Worm (Caenorhabditis elegans) whole organism, young adult: Measurements from ENCODE around the gene adt-2.

Source experiments
- F22D6.2 ChIP-seq: sonication (generic microtip); optimal IDR thresholded peaks from 2 replicates; lab custom pipeline; 2016; ENCODE audit warnings: mild to moderate bottlenecking, missing genetic modification characterization, missing compliant biosample characterization
- F57C9.4 ChIP-seq: sonication (generic microtip); optimal IDR thresholded peaks from 2 replicates; lab custom pipeline; 2017; ENCODE audit warnings: mild to moderate bottlenecking, missing genetic modification characterization, missing compliant biosample characterization
- Y56A3A.18 ChIP-seq: fragments of 200-800 bp; sonication (Bioruptor generic); IDR thresholded peaks from 2 replicates; pipeline ENCODE4 v1.3.6; 2022; ENCODE audit warnings: missing genetic modification reagents, missing genetic modification characterization, missing compliant biosample characterization
- Y95B8A.8 ChIP-seq: fragments of 200-800 bp; sonication (Bioruptor generic); IDR thresholded peaks from 2 replicates; pipeline ENCODE4 v1.3.6; 2022; ENCODE audit warnings: missing genetic modification reagents, missing genetic modification characterization, missing compliant biosample characterization
- aptf-3 ChIP-seq: fragments of 200-800 bp; sonication (Bioruptor generic); IDR thresholded peaks from 2 replicates; pipeline ENCODE4 v1.3.6; 2022; ENCODE audit warnings: missing genetic modification characterization, missing compliant biosample characterization
- athp-1 ChIP-seq: sonication (generic microtip); optimal IDR thresholded peaks from 2 replicates; lab custom pipeline; 2017; ENCODE audit warnings: mild to moderate bottlenecking, missing genetic modification characterization, missing compliant biosample characterization
- attf-3 ChIP-seq: fragments of 200-800 bp; sonication (Bioruptor generic); conservative IDR thresholded peaks from 2 replicates; pipeline ENCODE4 v1.3.6; 2022; ENCODE audit warnings: missing genetic modification reagents, missing genetic modification characterization, missing compliant biosample characterization
- attf-5 ChIP-seq: fragments of 200-800 bp; sonication (Bioruptor generic); optimal IDR thresholded peaks from 2 replicates; lab custom pipeline; 2018; ENCODE audit warnings: mild to moderate bottlenecking, missing genetic modification characterization, missing compliant biosample characterization
- bed-2 ChIP-seq: fragments of 200-800 bp; sonication (Bioruptor generic); IDR thresholded peaks from 2 replicates; pipeline ENCODE4 v1.3.6; 2022; ENCODE audit warnings: missing genetic modification reagents, missing genetic modification characterization, missing compliant biosample characterization
- ceh-27 ChIP-seq: fragments of 200-800 bp; sonication (Bioruptor generic); optimal IDR thresholded peaks from 2 replicates; lab custom pipeline; 2018; ENCODE audit warnings: mild to moderate bottlenecking, missing genetic modification characterization, moderate library complexity, missing compliant biosample characterization
- dpl-1 ChIP-seq: fragments of 150-350 bp; optimal IDR thresholded peaks from 2 replicates; lab custom pipeline; 2014; ENCODE audit warnings: missing biosample characterization, missing genetic modification reagents, missing genetic modification characterization
- egl-18 ChIP-seq: fragments of 200-800 bp; sonication (Bioruptor generic); IDR thresholded peaks from 2 replicates; pipeline ENCODE4 v1.3.6; 2022; ENCODE audit warnings: missing genetic modification reagents, missing genetic modification characterization, missing compliant biosample characterization
- egl-44 ChIP-seq: fragments of 200-800 bp; sonication (Bioruptor generic); IDR thresholded peaks from 2 replicates; pipeline ENCODE4 v1.3.6; 2022; ENCODE audit warnings: missing genetic modification reagents, missing genetic modification characterization, missing compliant biosample characterization
- egrh-3 ChIP-seq: fragments of 200-800 bp; sonication (Bioruptor generic); IDR thresholded peaks from 2 replicates; pipeline ENCODE4 v1.3.6; 2022; ENCODE audit warnings: missing genetic modification reagents, missing genetic modification characterization, missing compliant biosample characterization
- him-1 ChIP-seq: sonication (generic microtip); optimal IDR thresholded peaks from 2 replicates; lab custom pipeline; 2016; ENCODE audit warnings: missing genotype, missing genetic modification reagents, missing genetic modification characterization, missing compliant biosample characterization
- hlh-26 ChIP-seq: fragments of 200-800 bp; sonication (Bioruptor generic); conservative IDR thresholded peaks from 2 replicates; pipeline ENCODE4 v1.3.6; 2022; ENCODE audit warnings: missing genetic modification reagents, missing genetic modification characterization, missing compliant biosample characterization
- let-607 ChIP-seq, 2 experiments: fragments of 200-800 bp in 1 of 2; sonication (Bioruptor generic) in 1 of 2; sonication (generic microtip) in 1 of 2; optimal IDR thresholded peaks; 2 replicates each; lab custom pipeline; 2016 to 2018; ENCODE audit warnings: mild to moderate bottlenecking in 2 of 2, missing compliant biosample characterization in 2 of 2, missing genetic modification characterization in 2 of 2, moderate library complexity in 2 of 2, missing genotype in 1 of 2
- lin-26 ChIP-seq: fragments of 200-800 bp; sonication (Bioruptor generic); IDR thresholded peaks from 2 replicates; pipeline ENCODE4 v1.3.6; 2022; ENCODE audit warnings: missing genetic modification reagents, missing genetic modification characterization, missing compliant biosample characterization
- lin-40 ChIP-seq: sonication (generic microtip); optimal IDR thresholded peaks from 2 replicates; lab custom pipeline; 2016; ENCODE audit warnings: missing genetic modification characterization, mild to moderate bottlenecking, missing compliant biosample characterization, missing genotype, missing genetic modification reagents
- madf-10 ChIP-seq: sonication (generic microtip); optimal IDR thresholded peaks from 2 replicates; lab custom pipeline; 2016; ENCODE audit warnings: mild to moderate bottlenecking, missing genetic modification characterization, missing compliant biosample characterization
- mel-28 ChIP-seq: sonication (generic microtip); optimal IDR thresholded peaks from 2 replicates; lab custom pipeline; 2016; ENCODE audit warnings: borderline replicate concordance, mild to moderate bottlenecking, missing genetic modification characterization, missing compliant biosample characterization
- mxl-1 ChIP-seq: sonication (generic microtip); optimal IDR thresholded peaks from 2 replicates; lab custom pipeline; 2016; ENCODE audit warnings: missing genetic modification characterization, missing compliant biosample characterization
- nhr-80 ChIP-seq: sonication (generic microtip); optimal IDR thresholded peaks from 2 replicates; lab custom pipeline; 2016; ENCODE audit warnings: missing genetic modification characterization, missing compliant biosample characterization
- rec-8 ChIP-seq, 2 experiments: sonication (generic microtip); optimal IDR thresholded peaks; 2 replicates each; lab custom pipeline; 2016; ENCODE audit warnings: mild to moderate bottlenecking in 2 of 2, missing genetic modification characterization in 2 of 2, missing genetic modification reagents in 2 of 2, missing genotype in 2 of 2, missing biosample characterization in 1 of 2, missing compliant biosample characterization in 1 of 2, moderate library complexity in 1 of 2
- sdz-38 ChIP-seq: sonication (generic microtip); optimal IDR thresholded peaks from 2 replicates; lab custom pipeline; 2016; ENCODE audit warnings: missing genotype, missing genetic modification characterization, missing compliant biosample characterization
- zfh-2 ChIP-seq: fragments of 200-800 bp; sonication (Bioruptor generic); conservative IDR thresholded peaks from 2 replicates; pipeline ENCODE4 v1.3.6; 2022; ENCODE audit warnings: missing genetic modification reagents, missing genetic modification characterization, missing compliant biosample characterization
- zim-3 ChIP-seq: sonication (generic microtip); optimal IDR thresholded peaks from 2 replicates; lab custom pipeline; 2017; ENCODE audit warnings: mild to moderate bottlenecking, missing genetic modification characterization, moderate library complexity, missing compliant biosample characterization
- ztf-26 ChIP-seq: sonication (generic microtip); optimal IDR thresholded peaks from 2 replicates; lab custom pipeline; 2017; ENCODE audit warnings: missing genetic modification characterization, missing compliant biosample characterization
- ztf-28 ChIP-seq: fragments of 200-800 bp; sonication (Bioruptor generic); IDR thresholded peaks from 2 replicates; pipeline ENCODE4 v1.3.6; 2022; ENCODE audit warnings: missing genetic modification reagents, missing genetic modification characterization, missing compliant biosample characterization

Gene adt-2

DNA sequence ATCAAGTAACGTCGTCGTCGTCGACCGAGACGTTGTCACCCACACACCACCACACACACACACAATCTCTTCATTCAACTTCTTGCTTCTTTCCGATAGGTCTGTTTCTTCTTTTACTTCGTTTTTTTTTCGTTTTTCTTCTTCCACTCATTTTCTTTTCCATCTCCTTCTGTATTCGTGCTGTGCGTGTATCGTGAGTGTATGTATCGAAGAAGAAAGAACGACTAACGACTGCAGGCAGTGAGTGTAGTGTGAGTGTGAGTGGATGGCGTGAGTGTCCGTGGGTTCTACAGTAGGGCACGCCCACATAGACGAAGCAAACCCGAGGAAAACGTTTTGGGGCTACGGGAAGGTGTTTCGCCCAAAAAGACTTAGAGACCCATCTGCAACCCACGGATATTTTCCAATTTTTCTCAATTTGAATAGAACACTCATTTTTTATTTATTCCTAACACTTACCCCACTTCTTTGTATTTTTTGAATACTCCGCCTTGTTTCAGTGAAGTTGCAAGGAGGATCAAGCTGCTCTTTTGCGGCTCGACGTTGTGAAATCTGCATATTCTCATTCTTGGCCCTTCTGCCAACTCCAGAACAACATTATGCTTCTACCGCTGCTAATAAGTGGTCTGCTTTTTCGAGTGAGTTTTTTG, at the start of gene adt-2:
Gene adt-2, plus strand, starts transcription at position 600 of the 650 bp plus-strand sequence.
- TF ChIP-seq lin-26 (GFP tag; lab: Robert Waterston, UW) (0 out of 2 replicates have a peak, but pooled peaks have one; percentile 23), madf-10 (tag; lab: Kevin White, UChicago) (no peak), nhr-80 (tag; lab: Kevin White, UChicago) (no peak), ztf-26 (tag; lab: Kevin White, UChicago) (peak; percentile 24), aptf-3 (GFP tag; lab: Robert Waterston, UW) (no peak), attf-3 (GFP tag; lab: Robert Waterston, UW) (no peak), lin-40 (tag; lab: Kevin White, UChicago) (peak; percentile 11), egl-44 (GFP tag; lab: Robert Waterston, UW) (no peak)
- TF ChIP-seq, all 124 proteins: peak for 3

DNA sequence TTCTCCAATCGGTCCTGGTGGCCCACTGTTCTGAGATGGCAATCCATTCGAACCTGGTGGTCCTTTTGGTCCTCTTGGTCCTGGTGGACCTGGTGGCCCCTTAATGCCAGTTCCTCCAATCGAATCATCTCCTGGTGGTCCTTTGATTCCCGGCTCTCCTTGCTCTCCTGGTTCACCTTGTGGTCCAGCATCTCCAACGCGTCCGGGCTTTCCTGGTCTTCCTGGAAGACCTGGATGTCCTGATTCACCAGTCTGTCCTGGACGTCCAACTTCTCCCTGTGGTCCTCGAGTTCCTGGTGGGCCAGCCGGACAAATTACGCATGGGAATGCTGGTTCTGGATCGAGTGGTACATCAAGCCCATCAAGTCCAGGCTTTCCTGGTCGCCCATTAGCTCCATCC, 49.1 kb upstream of the adt-2 start:
- no peak for TF ChIP-seq him-1 (tag; lab: Kevin White, UChicago)
- TF ChIP-seq zfh-2, result peak; percentile 82
- TF ChIP-seq egrh-3 (GFP tag; lab: Robert Waterston, UW), result 0 out of 2 replicates have a peak, but pooled peaks have one; percentile 2

- TF ChIP-seq mxl-1 (tag; lab: Kevin White, UChicago) (no peak), hlh-26 (GFP tag; lab: Robert Waterston, UW) (no peak), bed-2 (GFP tag; lab: Robert Waterston, UW) (no peak), ztf-28 (GFP tag; lab: Robert Waterston, UW) (no peak), him-1 (tag; lab: Kevin White, UChicago) (no peak), athp-1 (tag; lab: Kevin White, UChicago) (no peak)
Observed at ce11 chrX:7537742-7538268, 48.2 kb upstream of the adt-2 start, which contains the start of gene dpy-7. TSS of gene dpy-7 (minus strand) at chrX:7537792.

DNA sequence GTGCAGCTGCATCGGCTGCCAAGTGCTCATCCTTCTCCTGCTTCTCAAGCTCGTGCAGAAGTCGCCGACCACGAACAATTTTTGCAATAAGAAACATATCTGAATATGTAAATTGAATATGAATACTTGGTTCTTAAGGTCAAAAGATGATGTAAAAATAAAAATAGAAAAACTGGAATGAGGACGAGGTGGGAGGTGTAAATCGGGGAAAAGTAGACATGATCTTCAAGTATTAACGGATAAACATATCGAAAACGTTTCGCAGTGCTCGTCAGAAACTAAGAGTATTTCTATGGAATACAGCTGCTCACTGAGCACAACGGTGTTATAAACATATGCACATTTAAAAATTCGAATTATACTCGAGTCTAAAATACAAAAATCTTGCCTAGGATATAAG, 46.0 kb upstream of the adt-2 start, which contains the start of gene glb-16:
Gene glb-16, minus strand, starts transcription at position 101 of the 400 bp plus-strand sequence.
- no peak for TF ChIP-seq athp-1 (tag; lab: Kevin White, UChicago)
- no peak for TF ChIP-seq zim-3 (tag; lab: Kevin White, UChicago)
- TF ChIP-seq attf-5 (GFP tag; lab: Kevin White, UChicago), result no peak
- no peak for TF ChIP-seq rec-8 (tag; optimal IDR thresholded peaks at IDR 0.05; lab: Kevin White, UChicago)
- no peak for TF ChIP-seq ztf-28 (GFP tag; lab: Robert Waterston, UW)
- no peak for TF ChIP-seq let-607 (tag; optimal IDR thresholded peaks at IDR 0.05; lab: Kevin White, UChicago)
- TF ChIP-seq mel-28 (tag; lab: Kevin White, UChicago), result no peak
- no peak for TF ChIP-seq Y95B8A.8 (GFP tag; lab: Robert Waterston, UW)
- no peak for TF ChIP-seq sdz-38 (tag; lab: Kevin White, UChicago)
- TF ChIP-seq F22D6.2 (tag; lab: Kevin White, UChicago), result no peak

ce11 chrX:7541078-7541477, 44.9 kb upstream of the adt-2 start:
- TF ChIP-seq Y56A3A.18 (GFP tag; lab: Robert Waterston, UW) (no peak), egl-18 (GFP tag; lab: Robert Waterston, UW) (no peak), ceh-27 (no peak), ztf-26 (tag; lab: Kevin White, UChicago) (no peak), dpl-1 (GFP tag; lab: Kevin White, UChicago) (no peak), F57C9.4 (tag; lab: Kevin White, UChicago) (no peak)
- TF ChIP-seq, all 124 proteins: peak for 0
